Fruit fly (Drosophila melanogaster) whole organism, embryonic: Measurements from ENCODE around the gene glob3.

Source experiments
- Adf1 ChIP-seq: fragments of 200-800 bp; sonication (Bioruptor generic); IDR thresholded peaks from 2 replicates; pipeline ENCODE4 v1.3.6; 2022; ENCODE audit warnings: missing biosample characterization, missing genetic modification characterization
- Atf3 ChIP-seq: fragments of 200-800 bp; sonication (Bioruptor generic); optimal IDR thresholded peaks from 3 replicates; lab custom pipeline; 2016; ENCODE audit warnings: missing biosample characterization, missing genetic modification characterization
- CG10431 ChIP-seq: fragments of 200-800 bp; sonication (Bioruptor generic); optimal IDR thresholded peaks from 3 replicates; lab custom pipeline; 2018; ENCODE audit warnings: missing biosample characterization, mild to moderate bottlenecking, missing genetic modification characterization
- CG10462 ChIP-seq: fragments of 200-800 bp; sonication (Bioruptor generic); optimal IDR thresholded peaks from 2 replicates; lab custom pipeline; 2016; ENCODE audit warnings: missing biosample characterization, missing genetic modification characterization
- CG11093 ChIP-seq: fragments of 200-800 bp; sonication (Bioruptor generic); IDR thresholded peaks from 3 replicates; pipeline ENCODE4 v1.3.6; 2022; ENCODE audit warnings: missing biosample characterization, missing genetic modification characterization
- CG12236 ChIP-seq: fragments of 200-800 bp; sonication (Bioruptor generic); optimal IDR thresholded peaks from 2 replicates; lab custom pipeline; 2016; ENCODE audit warnings: missing biosample characterization, missing genetic modification characterization
- CG1233 ChIP-seq: fragments of 200-800 bp; sonication (Bioruptor generic); optimal IDR thresholded peaks from 4 replicates; lab custom pipeline; 2018; ENCODE audit warnings: missing biosample characterization, mild to moderate bottlenecking, missing genetic modification characterization
- CG14965 ChIP-seq: fragments of 200-800 bp; sonication (Bioruptor generic); optimal IDR thresholded peaks from 2 replicates; lab custom pipeline; 2016; ENCODE audit warnings: missing biosample characterization, missing genetic modification characterization, borderline replicate concordance
- CG1602 ChIP-seq: fragments of 200-800 bp; sonication (Bioruptor generic); optimal IDR thresholded peaks from 3 replicates; lab custom pipeline; 2016; ENCODE audit warnings: missing biosample characterization, missing genetic modification characterization
- CG17612 ChIP-seq: fragments of 200-800 bp; sonication (Bioruptor generic); IDR thresholded peaks from 2 replicates; pipeline ENCODE4 v1.3.6; 2022; ENCODE audit warnings: missing biosample characterization, missing genetic modification characterization
- CG1792 ChIP-seq: fragments of 200-800 bp; sonication (Bioruptor generic); optimal IDR thresholded peaks from 2 replicates; lab custom pipeline; 2016; ENCODE audit warnings: missing biosample characterization, missing genetic modification characterization
- CG30020 ChIP-seq: fragments of 200-800 bp; optimal IDR thresholded peaks from 2 replicates; lab custom pipeline; 2019; ENCODE audit warnings: missing biosample characterization, mild to moderate bottlenecking, missing genetic modification characterization, moderate library complexity
- CG32532 ChIP-seq: fragments of 200-800 bp; sonication (Bioruptor generic); IDR thresholded peaks from 2 replicates; pipeline ENCODE4 v1.3.6; 2022; ENCODE audit warnings: missing biosample characterization, missing genetic modification characterization
- CG32772 ChIP-seq: fragments of 200-800 bp; sonication (Bioruptor generic); IDR thresholded peaks from 2 replicates; pipeline ENCODE4 v1.3.6; 2022; ENCODE audit warnings: missing biosample characterization, missing genetic modification characterization
- CG34422 ChIP-seq: fragments of 200-800 bp; sonication (Bioruptor generic); IDR thresholded peaks from 3 replicates; pipeline ENCODE4 v1.3.6; 2022; ENCODE audit warnings: missing biosample characterization, missing genetic modification characterization
- CG3847 ChIP-seq: fragments of 200-800 bp; sonication (Bioruptor generic); IDR thresholded peaks from 2 replicates; pipeline ENCODE4 v1.3.6; 2022; ENCODE audit warnings: missing biosample characterization, missing genetic modification characterization
- CG4328 ChIP-seq: fragments of 200-800 bp; sonication (Bioruptor generic); optimal IDR thresholded peaks from 3 replicates; lab custom pipeline; 2017; ENCODE audit warnings: missing biosample characterization, missing genetic modification reagents, missing genetic modification characterization
- CG6654 ChIP-seq: fragments of 200-800 bp; sonication (Bioruptor generic); optimal IDR thresholded peaks from 2 replicates; lab custom pipeline; 2017; ENCODE audit warnings: missing biosample characterization, mild to moderate bottlenecking, missing genetic modification characterization
- CG6813 ChIP-seq: fragments of 200-800 bp; sonication (Bioruptor generic); optimal IDR thresholded peaks from 2 replicates; lab custom pipeline; 2017; ENCODE audit warnings: missing biosample characterization, missing genetic modification characterization, mild to moderate bottlenecking, moderate library complexity, missing genetic modification reagents
- CG7271 ChIP-seq: fragments of 200-800 bp; sonication (Bioruptor generic); optimal IDR thresholded peaks from 2 replicates; lab custom pipeline; 2018; ENCODE audit warnings: missing biosample characterization, mild to moderate bottlenecking, missing genetic modification characterization, moderate library complexity
- CG8089 ChIP-seq: fragments of 200-800 bp; sonication (Bioruptor generic); optimal IDR thresholded peaks from 3 replicates; lab custom pipeline; 2016; ENCODE audit warnings: missing biosample characterization, missing genetic modification characterization
- CG8765 ChIP-seq: fragments of 200-800 bp; sonication (Bioruptor generic); IDR thresholded peaks from 2 replicates; pipeline ENCODE4 v1.3.6; 2022; ENCODE audit warnings: missing biosample characterization, missing genetic modification characterization
- CG9932 ChIP-seq: fragments of 200-800 bp; sonication (Bioruptor generic); IDR thresholded peaks from 2 replicates; pipeline ENCODE4 v1.3.6; 2022; ENCODE audit warnings: missing biosample characterization, missing genetic modification characterization
- D ChIP-seq, 2 experiments: fragments of 200-800 bp in 1 of 2; fragments of >200 bp in 1 of 2; sonication (Bioruptor generic) in 1 of 2; optimal IDR thresholded peaks; 2 replicates in 1 of 2; 3 replicates in 1 of 2; lab custom pipeline; 2017; ENCODE audit warnings: mild to moderate bottlenecking in 1 of 2, missing biosample characterization in 1 of 2, missing genetic modification characterization in 1 of 2, missing genetic modification reagents in 1 of 2
- Elba2 ChIP-seq: fragments of 200-800 bp; sonication (Bioruptor generic); optimal IDR thresholded peaks from 3 replicates; lab custom pipeline; 2016; ENCODE audit warnings: missing biosample characterization, missing genetic modification characterization
- Ets65A ChIP-seq: fragments of 200-800 bp; sonication (Bioruptor generic); peaks from one replicate; lab custom pipeline; 2016; ENCODE audit warnings: missing biosample characterization, missing genetic modification characterization
- HLH4C ChIP-seq: fragments of 200-800 bp; sonication (Bioruptor generic); IDR thresholded peaks from 3 replicates; pipeline ENCODE4 v1.3.6; 2022; ENCODE audit warnings: missing biosample characterization, missing genetic modification characterization; ENCODE audit not compliant: partially characterized antibody
- Hey ChIP-seq: fragments of 200-800 bp; sonication (Bioruptor generic); optimal IDR thresholded peaks from 3 replicates; lab custom pipeline; 2018; ENCODE audit warnings: missing biosample characterization, mild to moderate bottlenecking, missing genetic modification characterization
- Hr39 ChIP-seq: fragments of >200 bp; optimal IDR thresholded peaks from 2 replicates; lab custom pipeline; 2017
- Nf-YB ChIP-seq: fragments of 200-800 bp; sonication (Bioruptor generic); optimal IDR thresholded peaks from 3 replicates; lab custom pipeline; 2019; ENCODE audit warnings: missing biosample characterization, mild to moderate bottlenecking, missing genetic modification characterization, moderate library complexity
- NfI ChIP-seq: fragments of 200-800 bp; sonication (Bioruptor generic); optimal IDR thresholded peaks from 3 replicates; lab custom pipeline; 2018; ENCODE audit warnings: missing biosample characterization, mild to moderate bottlenecking, missing genetic modification characterization, moderate library complexity
- Pdp1 ChIP-seq, 2 experiments: fragments of 200-800 bp; sonication (Bioruptor generic); optimal IDR thresholded peaks; 3 replicates each; lab custom pipeline; 2016; ENCODE audit warnings: missing biosample characterization in 2 of 2, missing genetic modification characterization in 2 of 2, mild to moderate bottlenecking in 1 of 2, moderate library complexity in 1 of 2
- Poxn ChIP-seq: fragments of 200-800 bp; sonication (Bioruptor generic); IDR thresholded peaks from 2 replicates; pipeline ENCODE4 v1.3.6; 2022; ENCODE audit warnings: missing biosample characterization, missing genetic modification characterization
- Six4 ChIP-seq: fragments of 200-800 bp; sonication (Bioruptor generic); optimal IDR thresholded peaks from 2 replicates; lab custom pipeline; 2016; ENCODE audit warnings: missing biosample characterization, missing genetic modification characterization
- bbx ChIP-seq: fragments of 200-800 bp; sonication (Bioruptor generic); IDR thresholded peaks from 2 replicates; pipeline ENCODE4 v1.3.6; 2022; ENCODE audit warnings: missing biosample characterization, missing genetic modification characterization; ENCODE audit not compliant: partially characterized antibody
- bcd ChIP-seq: fragments of 200-800 bp; sonication (Bioruptor generic); optimal IDR thresholded peaks from 2 replicates; lab custom pipeline; 2017; ENCODE audit warnings: missing biosample characterization, mild to moderate bottlenecking, missing genetic modification characterization
- cad ChIP-seq: fragments of >200 bp; optimal IDR thresholded peaks from 2 replicates; lab custom pipeline; 2017; ENCODE audit warnings: missing biosample characterization, missing genetic modification characterization
- cato ChIP-seq: fragments of 200-800 bp; sonication (Bioruptor generic); optimal IDR thresholded peaks from 2 replicates; lab custom pipeline; 2016; ENCODE audit warnings: missing biosample characterization, missing genetic modification characterization, borderline replicate concordance
- ci ChIP-seq: fragments of 200-800 bp; sonication (Bioruptor generic); IDR thresholded peaks from 3 replicates; pipeline ENCODE4 v1.3.6; 2022; ENCODE audit warnings: missing biosample characterization, missing genetic modification characterization
- danr ChIP-seq: fragments of 200-800 bp; sonication (Bioruptor generic); IDR thresholded peaks from 2 replicates; pipeline ENCODE4 v1.3.6; 2022; ENCODE audit warnings: missing biosample characterization, missing genetic modification characterization
- ind ChIP-seq: fragments of 200-800 bp; sonication (Bioruptor generic); optimal IDR thresholded peaks from 3 replicates; lab custom pipeline; 2016; ENCODE audit warnings: missing biosample characterization, missing genetic modification characterization
- insv ChIP-seq, 2 experiments: fragments of 200-800 bp; sonication (Bioruptor generic); optimal IDR thresholded peaks; 3 replicates each; lab custom pipeline; 2016 to 2018; ENCODE audit warnings: missing biosample characterization in 2 of 2, missing genetic modification characterization in 2 of 2
- nom ChIP-seq: fragments of 200-800 bp; sonication (Bioruptor generic); optimal IDR thresholded peaks from 2 replicates; lab custom pipeline; 2017; ENCODE audit warnings: missing biosample characterization, missing genetic modification characterization, mild to moderate bottlenecking, moderate library complexity, missing genetic modification reagents
- pfk ChIP-seq: fragments of 200-800 bp; sonication (Bioruptor generic); optimal IDR thresholded peaks from 2 replicates; lab custom pipeline; 2018; ENCODE audit warnings: missing biosample characterization, mild to moderate bottlenecking, missing genetic modification characterization, moderate library complexity
- repo ChIP-seq: fragments of 200-800 bp; sonication (Bioruptor generic); optimal IDR thresholded peaks from 2 replicates; lab custom pipeline; 2016; ENCODE audit warnings: missing biosample characterization, missing genetic modification characterization
- run ChIP-seq: fragments of 200-800 bp; sonication (Bioruptor generic); optimal IDR thresholded peaks from 3 replicates; lab custom pipeline; 2018; ENCODE audit warnings: missing biosample characterization, mild to moderate bottlenecking, missing genetic modification characterization
- slbo ChIP-seq: fragments of 200-800 bp; sonication (Bioruptor generic); IDR thresholded peaks from 2 replicates; pipeline ENCODE4 v1.3.6; 2022; ENCODE audit warnings: missing biosample characterization, missing genetic modification characterization
- ssp ChIP-seq: fragments of 200-800 bp; sonication (Bioruptor generic); IDR thresholded peaks from 2 replicates; pipeline ENCODE4 v1.3.6; 2022; ENCODE audit warnings: missing biosample characterization, missing genetic modification characterization
- twi ChIP-seq: fragments of 200-800 bp; optimal IDR thresholded peaks from 2 replicates; lab custom pipeline; 2019; ENCODE audit warnings: missing biosample characterization, mild to moderate bottlenecking, missing genetic modification characterization, moderate library complexity
- zen ChIP-seq: fragments of 200-800 bp; sonication (Bioruptor generic); optimal IDR thresholded peaks from 3 replicates; lab custom pipeline; 2018; ENCODE audit warnings: missing biosample characterization, mild to moderate bottlenecking, missing genetic modification characterization, moderate library complexity
- zen2 ChIP-seq: fragments of 200-800 bp; sonication (Bioruptor generic); IDR thresholded peaks from 3 replicates; pipeline ENCODE4 v1.3.6; 2022; ENCODE audit warnings: missing biosample characterization, missing genetic modification characterization; ENCODE audit not compliant: partially characterized antibody

glob3 gene

dm6 chr3R:5824456-5824855 lies 5.4 kb upstream of the glob3 start, which contains the start of the genes Sec20 and dgrn (continued):
- TF ChIP-seq cad (GFP tag; lab: Kevin White, UChicago) (no peak), bbx (GFP tag; lab: Robert Waterston, UW) (peak; percentile 94), CG14965 (GFP tag; lab: Kevin White, UChicago) (no peak), danr (GFP tag; lab: Robert Waterston, UW) (peak; percentile 59), CG9932 (GFP tag; lab: Robert Waterston, UW) (peak; percentile 87), bcd (GFP tag; lab: Kevin White, UChicago) (peak; percentile 62), CG1233 (peak; percentile 13), CG32772 (GFP tag; lab: Robert Waterston, UW) (peak; percentile 50; the same call in 1 of the 2 replicates), Pdp1 (GFP tag; optimal IDR thresholded peaks at IDR 0.05; lab: Kevin White, UChicago) (peak; percentile 20 to 87), ssp (no peak; the same call in 1 of the 2 replicates), CG8765 (GFP tag; lab: Robert Waterston, UW) (no peak), Hr39 (no peak), Hey (tag; lab: Kevin White, UChicago) (no peak), pfk (GFP tag; lab: Kevin White, UChicago) (no peak), Adf1 (GFP tag; lab: Robert Waterston, UW) (peak; percentile 45), slbo (GFP tag; lab: Robert Waterston, UW) (peak; percentile 84), CG30020 (tag; lab: Kevin White, UChicago) (peak; percentile 78), D (optimal IDR thresholded peaks at IDR 0.05; lab: Kevin White, UChicago) (no peak), D (GFP tag; optimal IDR thresholded peaks at IDR 0.05; lab: Kevin White, UChicago) (peak; percentile 24), CG32532 (GFP tag; lab: Robert Waterston, UW) (peak; percentile 60), repo (GFP tag; lab: Kevin White, UChicago) (no peak), Elba2 (no peak), CG10431 (GFP tag; lab: Kevin White, UChicago) (no peak), run (tag; lab: Kevin White, UChicago) (no peak), CG7271 (tag; lab: Kevin White, UChicago) (peak; percentile 50), Nf-YB (GFP tag; lab: Kevin White, UChicago) (no peak), Poxn (GFP tag; lab: Robert Waterston, UW) (no peak), Six4 (GFP tag; lab: Kevin White, UChicago) (peak; percentile 56), CG1602 (peak; percentile 65), CG6813 (GFP tag; lab: Kevin White, UChicago) (no peak), CG1792 (no peak), CG3847 (peak; percentile 77), ci (peak; percentile 39; the same call in 1 of the 3 replicates), CG6654 (GFP tag; lab: Kevin White, UChicago) (no peak), insv (GFP tag; optimal IDR thresholded peaks at IDR 0.05; lab: Kevin White, UChicago) (peak in 1 of 2 experiments; percentile 44), zen (tag; lab: Kevin White, UChicago) (peak; percentile 69), CG8089 (GFP tag; lab: Kevin White, UChicago) (no peak), zen2 (GFP tag; lab: Robert Waterston, UW) (peak; percentile 90), twi (tag; lab: Kevin White, UChicago) (peak; percentile 60), HLH4C (GFP tag; lab: Robert Waterston, UW) (peak; percentile 92), CG12236 (GFP tag; lab: Kevin White, UChicago) (no peak), CG10462 (GFP tag; lab: Kevin White, UChicago) (peak; percentile 31), CG11093 (GFP tag; lab: Robert Waterston, UW) (no peak), nom (no peak), CG34422 (GFP tag; lab: Robert Waterston, UW) (peak; percentile 37; the same call in 1 of the 3 replicates), Atf3 (GFP tag; lab: Kevin White, UChicago) (peak; percentile 2), CG17612 (GFP tag; lab: Robert Waterston, UW) (no peak), Ets65A (GFP tag; lab: Kevin White, UChicago) (peak; percentile 92), NfI (GFP tag; lab: Kevin White, UChicago) (peak; percentile 53), ind (GFP tag; lab: Kevin White, UChicago) (peak; percentile 70), CG4328 (GFP tag; lab: Kevin White, UChicago) (peak; percentile 46), cato (GFP tag; lab: Kevin White, UChicago) (peak; percentile 50)
